Worm (Caenorhabditis elegans) whole organism, L3 larva: ENCODE results near the gene F17A2.16.

Source experiments
- R02D3.7 ChIP-seq: fragments of 150-350 bp; optimal IDR thresholded peaks from 2 replicates; lab custom pipeline; 2014; ENCODE audit warnings: missing biosample characterization, missing genetic modification characterization
- ZK546.5 ChIP-seq: sonication (generic microtip); optimal IDR thresholded peaks from 2 replicates; lab custom pipeline; 2017; ENCODE audit warnings: missing biosample characterization, missing genetic modification characterization
- aly-2 ChIP-seq: fragments of 150-350 bp; optimal IDR thresholded peaks from 2 replicates; lab custom pipeline; 2014; ENCODE audit warnings: missing biosample characterization, missing genetic modification characterization
- ama-1 ChIP-seq: fragments of 150-350 bp; optimal IDR thresholded peaks from 2 replicates; lab custom pipeline; 2018
- ceh-16 ChIP-seq: sonication (generic microtip); optimal IDR thresholded peaks from 2 replicates; lab custom pipeline; 2017; ENCODE audit warnings: missing biosample characterization, missing genetic modification characterization
- ceh-28 ChIP-seq: fragments of 150-350 bp; optimal IDR thresholded peaks from 2 replicates; lab custom pipeline; 2014; ENCODE audit warnings: missing biosample characterization, missing genetic modification reagents, missing genetic modification characterization
- ceh-82 ChIP-seq: fragments of 150-350 bp; optimal IDR thresholded peaks from 2 replicates; lab custom pipeline; 2014; ENCODE audit warnings: missing biosample characterization, missing genetic modification characterization
- ceh-9 ChIP-seq: sonication (generic microtip); optimal IDR thresholded peaks from 2 replicates; lab custom pipeline; 2018; ENCODE audit warnings: missing biosample characterization, missing genetic modification characterization
- daf-12 ChIP-seq: fragments of 150-350 bp; optimal IDR thresholded peaks from 2 replicates; lab custom pipeline; 2014; ENCODE audit warnings: missing biosample characterization, missing genetic modification reagents, missing genetic modification characterization
- egl-5 ChIP-seq: fragments of 150-350 bp; optimal IDR thresholded peaks from 2 replicates; lab custom pipeline; 2017; ENCODE audit warnings: missing biosample characterization, missing genetic modification reagents, missing genetic modification characterization, inconsistent platforms
- elt-1 ChIP-seq: fragments of 150-350 bp; optimal IDR thresholded peaks from 2 replicates; lab custom pipeline; 2014; ENCODE audit warnings: missing biosample characterization, missing genetic modification characterization
- elt-2 ChIP-seq: sonication (generic microtip); optimal IDR thresholded peaks from 2 replicates; lab custom pipeline; 2016; ENCODE audit warnings: missing genetic modification reagents, mild to moderate bottlenecking, missing genetic modification characterization, missing compliant biosample characterization
- elt-3 ChIP-seq, 3 experiments: fragments of 150-350 bp in 1 of 3; sonication (generic microtip) in 2 of 3; optimal IDR thresholded peaks; 2 replicates in 2 of 3; 4 replicates in 1 of 3; lab custom pipeline; 2014 to 2017; ENCODE audit warnings: missing biosample characterization in 3 of 3, missing genetic modification characterization in 3 of 3
- eor-1 ChIP-seq, 2 experiments: fragments of 150-350 bp; optimal IDR thresholded peaks; 2 replicates each; lab custom pipeline; 2014 to 2018; ENCODE audit warnings: missing biosample characterization in 2 of 2, missing genetic modification characterization in 2 of 2
- fkh-10 ChIP-seq: sonication (generic microtip); optimal IDR thresholded peaks from 2 replicates; lab custom pipeline; 2017; ENCODE audit warnings: missing biosample characterization, missing genetic modification reagents, missing genetic modification characterization
- fkh-2 ChIP-seq: fragments of 150-350 bp; optimal IDR thresholded peaks from 2 replicates; lab custom pipeline; 2014; ENCODE audit warnings: missing biosample characterization, missing genetic modification reagents, missing genetic modification characterization
- fos-1 ChIP-seq: fragments of 150-350 bp; optimal IDR thresholded peaks from 2 replicates; lab custom pipeline; 2014; ENCODE audit warnings: missing biosample characterization, missing genetic modification characterization
- hmg-11 ChIP-seq: sonication (generic microtip); optimal IDR thresholded peaks from 2 replicates; lab custom pipeline; 2016; ENCODE audit warnings: missing genetic modification characterization, missing compliant biosample characterization
- jun-1 ChIP-seq: fragments of 150-350 bp; optimal IDR thresholded peaks from 2 replicates; lab custom pipeline; 2014; ENCODE audit warnings: missing biosample characterization, missing genetic modification reagents, missing genetic modification characterization
- lin-15B ChIP-seq: fragments of 150-350 bp; optimal IDR thresholded peaks from 2 replicates; lab custom pipeline; 2014; ENCODE audit warnings: missing biosample characterization, missing genetic modification characterization
- lin-39 ChIP-seq: fragments of 150-350 bp; optimal IDR thresholded peaks from 2 replicates; lab custom pipeline; 2018; ENCODE audit warnings: missing biosample characterization, missing genetic modification reagents, missing genetic modification characterization
- mml-1 ChIP-seq: fragments of 150-350 bp; sonication (generic microtip); optimal IDR thresholded peaks from 3 replicates; lab custom pipeline; 2014; ENCODE audit warnings: missing biosample characterization, missing genetic modification characterization
- nhr-11 ChIP-seq: fragments of 150-350 bp; optimal IDR thresholded peaks from 2 replicates; lab custom pipeline; 2014; ENCODE audit warnings: missing biosample characterization, missing genetic modification characterization
- nhr-12 ChIP-seq: fragments of 150-350 bp; optimal IDR thresholded peaks from 2 replicates; lab custom pipeline; 2014; ENCODE audit warnings: missing biosample characterization, missing genetic modification characterization
- nhr-23 ChIP-seq: fragments of 150-350 bp; optimal IDR thresholded peaks from 2 replicates; lab custom pipeline; 2014; ENCODE audit warnings: missing biosample characterization, missing genetic modification reagents, missing genetic modification characterization
- nhr-237 ChIP-seq: fragments of 150-350 bp; optimal IDR thresholded peaks from 2 replicates; lab custom pipeline; 2014; ENCODE audit warnings: missing biosample characterization, missing genetic modification characterization
- nhr-28 ChIP-seq: fragments of 150-350 bp; optimal IDR thresholded peaks from 2 replicates; lab custom pipeline; 2014; ENCODE audit warnings: missing biosample characterization, missing genetic modification characterization
- nhr-43 ChIP-seq: sonication (generic microtip); optimal IDR thresholded peaks from 2 replicates; lab custom pipeline; 2016; ENCODE audit warnings: mild to moderate bottlenecking, missing genetic modification characterization, missing compliant biosample characterization; ENCODE audit not compliant: poor library complexity, severe bottlenecking
- nhr-67 ChIP-seq: fragments of 150-350 bp; optimal IDR thresholded peaks from 2 replicates; lab custom pipeline; 2014; ENCODE audit warnings: missing biosample characterization, missing genetic modification characterization
- nhr-76 ChIP-seq: fragments of 150-350 bp; sonication (generic microtip); optimal IDR thresholded peaks from 5 replicates; lab custom pipeline; 2014; ENCODE audit warnings: missing biosample characterization, missing genetic modification characterization
- nhr-77 ChIP-seq: fragments of 150-350 bp; optimal IDR thresholded peaks from 2 replicates; lab custom pipeline; 2014; ENCODE audit warnings: missing biosample characterization, missing genetic modification characterization
- pha-4 ChIP-seq: fragments of 150-350 bp; optimal IDR thresholded peaks from 2 replicates; lab custom pipeline; 2014; ENCODE audit warnings: missing biosample characterization, missing genetic modification reagents, missing genetic modification characterization
- snpc-4 ChIP-seq: fragments of 150-350 bp; optimal IDR thresholded peaks from 2 replicates; lab custom pipeline; 2014; ENCODE audit warnings: missing biosample characterization, missing genetic modification characterization
- tbx-2 ChIP-seq: sonication (generic microtip); optimal IDR thresholded peaks from 2 replicates; lab custom pipeline; 2016; ENCODE audit warnings: mild to moderate bottlenecking, missing genetic modification characterization, missing compliant biosample characterization
- unc-39 ChIP-seq: sonication (generic microtip); optimal IDR thresholded peaks from 4 replicates; lab custom pipeline; 2017; ENCODE audit warnings: missing biosample characterization, missing genetic modification characterization
- zag-1 ChIP-seq: fragments of 150-350 bp; optimal IDR thresholded peaks from 2 replicates; lab custom pipeline; 2014; ENCODE audit warnings: missing biosample characterization, missing genetic modification characterization
- ztf-4 ChIP-seq: fragments of 150-350 bp; optimal IDR thresholded peaks from 2 replicates; lab custom pipeline; 2014; ENCODE audit warnings: missing biosample characterization, missing genetic modification characterization

The F17A2.16 gene

ce11 chrX:12323439-12323838 lies 15.2 kb downstream of the F17A2.16 start, which contains the start of gene srd-40:
srd-40 (plus strand) TSS chrX:12323739.
- TF ChIP-seq mml-1 (tag; lab: Kevin White, UChicago) (no peak), nhr-76 (tag; lab: Kevin White, UChicago) (no peak), nhr-237 (tag; lab: Kevin White, UChicago) (no peak), ZK546.5 (tag; lab: Kevin White, UChicago) (no peak), lin-39 (tag; lab: Kevin White, UChicago) (no peak), nhr-23 (tag; lab: Kevin White, UChicago) (no peak), ama-1 (lab: Kevin White, UChicago) (no peak), ceh-16 (no peak)

ce11 chrX:12326424-12326823 lies 18.2 kb downstream of the F17A2.16 start, which contains the start of gene srd-41:
srd-41 (plus strand) TSS chrX:12326724.
- TF ChIP-seq fkh-2 (tag; lab: Kevin White, UChicago) (no peak), nhr-12 (no peak), eor-1 (tag; optimal IDR thresholded peaks at IDR 0.05; lab: Kevin White, UChicago) (no peak), fkh-10 (GFP tag; lab: Kevin White, UChicago) (no peak), unc-39 (tag; lab: Kevin White, UChicago) (no peak), nhr-77 (tag; lab: Kevin White, UChicago) (no peak), nhr-76 (tag; lab: Kevin White, UChicago) (no peak), nhr-23 (tag; lab: Kevin White, UChicago) (no peak), ceh-82 (tag; lab: Kevin White, UChicago) (no peak), ceh-28 (tag; lab: Kevin White, UChicago) (no peak), nhr-28 (tag; lab: Kevin White, UChicago) (no peak), nhr-43 (tag; lab: Kevin White, UChicago) (no peak), aly-2 (tag; lab: Kevin White, UChicago) (no peak), hmg-11 (no peak), tbx-2 (tag; lab: Kevin White, UChicago) (no peak), lin-15B (tag; lab: Kevin White, UChicago) (no peak), mml-1 (tag; lab: Kevin White, UChicago) (no peak), pha-4 (no peak), R02D3.7 (no peak)

ce11 chrX:12328676-12329075 lies 20.4 kb downstream of the F17A2.16 start, which contains the start of gene srd-45:
srd-45 (plus strand) TSS chrX:12328976.
- TF ChIP-seq elt-2 (tag; lab: Kevin White, UChicago) (no peak), egl-5 (tag; lab: Kevin White, UChicago) (no peak), ZK546.5 (tag; lab: Kevin White, UChicago) (no peak), ztf-4 (no peak), pha-4 (no peak), ceh-28 (tag; lab: Kevin White, UChicago) (no peak)
- TF ChIP-seq, all 47 proteins: peak for 0

- no peak for TF ChIP-seq zag-1 (tag; lab: Kevin White, UChicago)
- no peak for TF ChIP-seq ceh-82 (tag; lab: Kevin White, UChicago)
- no peak for TF ChIP-seq fos-1 (tag; lab: Kevin White, UChicago)
- no peak for TF ChIP-seq tbx-2 (tag; lab: Kevin White, UChicago)
- TF ChIP-seq ceh-16 = no peak
- no peak for TF ChIP-seq snpc-4 (tag; lab: Kevin White, UChicago)
- no peak for TF ChIP-seq jun-1 (tag; lab: Kevin White, UChicago)
- TF ChIP-seq nhr-11 (tag; lab: Kevin White, UChicago) = no peak
- no peak for TF ChIP-seq aly-2 (tag; lab: Kevin White, UChicago)
- no peak for TF ChIP-seq nhr-76 (tag; lab: Kevin White, UChicago)
Measured at ce11 chrX:12331795-12332194, 23.5 kb downstream of the F17A2.16 start, which contains the start of gene srd-46. srd-46 (plus strand) TSS chrX:12332095.

ce11 chrX:12333479-12333878 lies 25.2 kb downstream of the F17A2.16 start, which contains the start of gene srd-47:
srd-47 (plus strand) TSS chrX:12333642.
- no peak for TF ChIP-seq ztf-4
- no peak for TF ChIP-seq fkh-2 (tag; lab: Kevin White, UChicago)
- TF ChIP-seq elt-3 (tag; optimal IDR thresholded peaks at IDR 0.05; lab: Kevin White, UChicago) = no peak
- TF ChIP-seq elt-1 (tag; lab: Kevin White, UChicago) = no peak
- TF ChIP-seq zag-1 (tag; lab: Kevin White, UChicago) = no peak
- no peak for TF ChIP-seq daf-12 (tag; lab: Kevin White, UChicago)
- no peak for TF ChIP-seq aly-2 (tag; lab: Kevin White, UChicago)
- no peak for TF ChIP-seq snpc-4 (tag; lab: Kevin White, UChicago)
- no peak for TF ChIP-seq nhr-237 (tag; lab: Kevin White, UChicago)
- TF ChIP-seq nhr-67 (tag; lab: Kevin White, UChicago) = no peak
- no peak for TF ChIP-seq ceh-9 (tag; lab: Kevin White, UChicago)
- TF ChIP-seq ceh-82 (tag; lab: Kevin White, UChicago) = no peak
- TF ChIP-seq hmg-11 = no peak
- no peak for TF ChIP-seq nhr-76 (tag; lab: Kevin White, UChicago)
- no peak for TF ChIP-seq eor-1 (tag; optimal IDR thresholded peaks at IDR 0.05; lab: Kevin White, UChicago)
- no peak for TF ChIP-seq ama-1 (lab: Kevin White, UChicago)
- no peak for TF ChIP-seq ZK546.5 (tag; lab: Kevin White, UChicago)
- no peak for TF ChIP-seq nhr-43 (tag; lab: Kevin White, UChicago)
